Worm (Caenorhabditis elegans): ENCODE results near the gene nrx-1.

DNA sequence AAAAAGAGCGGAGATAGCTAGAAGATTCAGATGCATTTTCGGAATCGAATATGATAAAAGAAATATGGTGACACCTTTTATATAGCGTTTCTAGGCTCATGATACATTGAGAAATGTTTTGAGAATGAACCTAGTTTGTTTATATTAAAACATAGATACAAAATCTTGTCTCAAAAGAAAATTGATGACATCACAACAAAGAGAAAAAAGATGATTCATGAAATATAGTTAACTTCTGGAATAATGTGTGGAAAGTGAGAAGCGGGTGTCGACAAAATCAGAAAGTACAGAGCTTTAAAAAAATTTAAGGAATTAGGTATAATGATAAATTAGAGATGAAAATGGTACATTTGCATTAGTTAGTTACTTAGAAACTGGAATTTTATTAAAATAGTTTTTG is 32.0 kb upstream of the nrx-1 start, which contains the start of gene D1054.10:
- no peak for TF ChIP-seq nhr-28 (tag; optimal IDR thresholded peaks at IDR 0.05)
- TF ChIP-seq nhr-237 (tag; optimal IDR thresholded peaks at IDR 0.05): no peak
